Fruit fly (Drosophila melanogaster) whole organism, larva: Measurements from ENCODE around the gene Ets65A.
"Not testable (repeated sequence)": the region's sequence is repeated elsewhere in the genome, so short reads cannot be mapped to it uniquely, and the experiment has no call there.

ENCODE experiments used
- noc ChIP-seq: fragments of 200-800 bp; sonication (Bioruptor generic); optimal IDR thresholded peaks from 3 replicates; lab custom pipeline; 2019; ENCODE audit warnings: missing biosample characterization, mild to moderate bottlenecking, missing genetic modification characterization, moderate library complexity

Ets65A gene

DNA sequence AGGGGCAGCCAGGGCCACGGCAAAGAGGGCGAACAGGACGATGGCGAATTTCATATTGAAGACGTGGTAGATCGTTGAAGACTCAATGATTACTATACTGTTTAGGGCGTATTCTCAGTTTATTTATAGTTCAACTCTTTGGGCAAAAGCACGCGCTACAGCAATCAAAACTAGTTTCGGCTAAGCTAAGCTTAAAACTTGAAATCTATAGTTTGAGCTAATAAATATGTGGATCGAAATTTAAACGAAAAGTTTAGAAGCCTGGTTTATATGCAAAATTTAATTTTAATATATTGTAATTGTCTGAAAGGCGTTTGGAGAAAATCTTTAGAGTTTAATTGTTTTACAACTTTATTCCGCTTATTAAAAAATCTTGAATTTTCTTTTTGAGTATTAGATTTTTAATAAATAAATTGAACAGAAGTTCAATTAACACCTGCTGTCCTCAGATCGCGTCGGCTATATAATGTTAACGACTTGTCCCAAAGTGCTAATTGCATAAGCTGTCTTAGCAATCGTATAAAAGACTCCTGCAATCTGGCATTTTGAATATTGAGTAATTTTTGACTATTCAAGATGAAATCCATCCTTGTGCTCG lies 53.4 kb downstream of the Ets65A start, which contains the start of the genes Cpr65Ax2 and Lcp65Aa:
Cpr65Ax2 (minus strand) TSS at position 101 of the 598 bp plus-strand sequence.
Lcp65Aa (plus strand) TSS at position 548 of the 598 bp plus-strand sequence.
- not testable (repeated sequence) for TF ChIP-seq noc (tag; lab: Kevin White, UChicago)

DNA sequence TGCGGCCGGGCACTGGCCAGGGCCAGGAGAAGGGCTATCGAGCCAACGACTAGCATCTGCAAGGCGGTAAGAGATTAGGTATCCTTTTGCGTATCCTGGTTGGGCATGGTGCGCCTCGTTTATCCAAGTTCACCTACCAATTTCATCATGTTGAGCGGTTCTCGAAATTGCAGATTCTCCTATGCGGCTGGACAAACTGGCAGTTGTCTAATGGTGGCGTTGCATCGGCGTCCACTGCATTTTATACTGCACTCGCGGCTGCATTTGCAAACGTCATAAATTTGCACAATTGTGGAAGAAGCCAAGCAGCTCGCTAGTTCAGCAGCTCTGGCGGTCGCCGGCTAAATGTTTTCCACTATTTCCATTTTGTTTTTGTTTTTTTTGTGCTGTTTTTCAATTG lies 55.1 kb downstream of the Ets65A start, which contains the start of gene Acp65Aa:
Acp65Aa (minus strand) TSS at position 215 of the 400 bp plus-strand sequence.
- no peak for TF ChIP-seq noc (tag; lab: Kevin White, UChicago)

DNA sequence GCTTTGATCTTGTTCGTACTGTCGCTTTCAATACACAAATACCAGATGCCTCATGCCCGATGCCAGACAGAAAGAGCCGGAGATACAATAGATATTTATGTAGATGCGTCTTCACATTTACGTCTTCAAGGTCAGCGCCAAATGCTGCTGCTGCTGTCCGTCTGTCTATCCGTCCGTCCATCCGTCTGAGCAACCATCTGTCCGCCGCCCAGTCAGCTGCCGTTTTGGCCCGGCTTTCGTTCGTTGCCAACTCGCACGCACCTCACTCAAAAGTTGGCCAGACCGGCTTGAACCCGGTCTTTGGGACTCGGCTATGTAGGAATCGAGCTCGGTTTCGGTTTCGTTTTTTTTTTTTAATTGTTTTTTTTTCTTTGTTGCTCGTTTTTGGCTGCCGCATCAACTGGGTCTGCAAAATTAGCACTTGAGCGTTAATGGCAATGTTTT lies 57.6 kb downstream of the Ets65A start:
- no peak for TF ChIP-seq noc (tag; lab: Kevin White, UChicago)

DNA sequence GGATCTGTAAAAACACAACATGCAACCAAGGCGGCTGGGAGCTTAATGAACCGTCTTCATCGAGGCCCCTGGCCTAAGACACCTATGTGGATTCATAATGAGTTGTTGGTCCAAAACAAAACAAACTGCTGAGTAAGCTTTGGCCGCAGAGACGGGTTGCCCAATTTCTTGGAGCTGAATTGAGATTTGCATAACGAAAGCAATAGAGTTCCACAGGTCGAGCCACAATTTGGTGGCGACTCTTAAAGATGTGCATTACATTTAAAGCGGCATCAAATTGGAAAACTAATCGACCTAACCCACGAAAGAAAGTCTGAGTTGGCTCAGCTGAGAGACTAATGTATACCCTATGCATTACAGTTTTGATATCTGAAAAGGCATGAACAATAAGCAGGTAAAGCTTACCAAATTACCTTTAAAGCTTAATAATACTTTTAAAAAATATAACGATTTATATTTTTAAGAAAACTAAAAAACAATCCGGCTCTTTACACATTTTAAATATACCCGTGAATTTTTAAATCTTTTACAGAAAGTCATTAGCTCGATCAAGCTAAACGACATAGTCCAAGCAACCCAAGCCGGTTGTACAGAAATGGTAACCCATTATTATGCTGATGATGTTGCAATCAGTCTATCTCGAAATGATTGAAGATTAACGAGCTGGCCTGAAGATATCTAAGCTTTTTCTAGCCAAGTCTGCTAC lies 60.1 kb downstream of the Ets65A start, which contains the start of gene CG13297:
CG13297 (minus strand) TSS at position 51 of the 706 bp plus-strand sequence.
- peak; percentile 15 for TF ChIP-seq noc (tag; lab: Kevin White, UChicago)

DNA sequence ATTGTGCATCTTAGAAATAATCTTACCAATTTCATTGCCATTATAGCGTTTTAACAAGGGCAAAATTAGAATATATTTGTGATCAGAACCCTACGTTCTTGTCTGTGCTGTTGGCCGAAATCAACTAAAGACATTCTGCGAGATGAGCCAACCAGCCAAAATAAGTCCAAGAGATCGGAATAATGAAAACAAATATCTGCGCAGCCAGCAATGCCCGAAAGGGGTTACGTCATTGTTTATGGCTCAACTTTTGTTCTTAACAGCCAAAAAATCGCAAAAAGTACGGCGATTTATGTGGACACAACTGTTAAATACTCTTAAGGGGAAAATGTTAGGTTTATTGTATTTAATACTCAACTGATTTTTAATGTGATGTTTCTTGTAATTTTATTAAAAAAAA lies 61.1 kb downstream of the Ets65A start, which contains the start of gene Cpr65Ay:
Cpr65Ay (minus strand) TSS at position 101 of the 400 bp plus-strand sequence.
- no peak for TF ChIP-seq noc (tag; lab: Kevin White, UChicago)

DNA sequence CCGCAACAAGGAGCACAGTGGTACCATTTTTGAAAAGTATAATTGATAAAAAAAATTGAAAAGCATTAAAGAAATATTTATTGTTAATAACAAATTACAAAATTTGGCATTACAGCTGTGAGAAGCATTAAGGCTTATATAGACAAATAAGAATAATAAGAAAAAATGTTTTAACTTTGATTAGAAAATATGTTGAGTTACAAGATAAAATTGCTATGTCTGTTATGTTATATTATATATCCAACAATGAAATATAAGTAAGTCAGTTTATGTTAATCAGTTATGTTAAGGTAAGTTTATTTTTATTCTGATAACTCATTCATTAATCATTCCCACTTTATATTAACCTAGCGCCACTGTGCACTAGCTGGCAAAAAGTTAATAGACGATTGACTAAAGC lies 62.4 kb downstream of the Ets65A start:
- no peak for TF ChIP-seq noc (tag; lab: Kevin White, UChicago)

DNA sequence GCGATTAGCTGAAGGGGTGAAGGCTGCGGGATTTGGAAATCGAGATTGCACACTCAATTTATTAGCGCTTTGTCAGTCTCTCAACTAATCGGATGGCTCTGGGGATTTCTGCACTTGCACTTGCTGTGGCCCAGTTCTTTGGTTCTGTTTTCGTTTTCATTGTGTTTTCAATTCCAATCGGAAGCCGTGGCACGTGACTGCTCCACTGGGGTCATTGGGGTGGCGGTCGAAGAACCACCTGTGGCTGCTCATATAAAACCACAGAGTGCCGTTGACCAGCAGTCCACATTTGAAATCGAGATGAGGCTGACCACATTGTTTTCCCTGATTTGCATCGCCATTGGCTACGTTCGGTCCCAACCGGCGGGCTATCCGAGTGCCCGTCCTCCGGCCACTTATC lies 63.1 kb downstream of the Ets65A start, which contains the start of gene Cpr65Az:
Cpr65Az (plus strand) TSS at position 301 of the 400 bp plus-strand sequence.
- TF ChIP-seq noc (tag; lab: Kevin White, UChicago) = no peak

DNA sequence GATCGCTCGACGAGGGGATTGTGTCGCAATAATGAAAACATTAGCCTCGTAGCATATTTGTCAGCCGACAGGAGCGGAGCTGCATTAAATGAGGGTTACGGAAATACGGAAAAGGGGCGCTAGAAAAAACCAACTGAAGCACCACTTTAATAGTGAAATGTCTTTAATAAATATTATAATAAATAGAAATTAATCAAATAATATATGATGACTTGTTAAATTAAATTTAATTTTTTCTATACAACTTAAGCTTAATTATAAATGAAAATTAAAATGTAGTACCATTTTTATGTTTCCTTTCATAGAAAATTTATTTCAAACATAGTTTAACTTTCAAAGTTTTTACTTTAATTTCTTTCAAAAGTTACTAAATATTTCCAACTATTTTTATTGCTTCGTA lies 64.6 kb downstream of the Ets65A start:
- no peak for TF ChIP-seq noc (tag; lab: Kevin White, UChicago)

DNA sequence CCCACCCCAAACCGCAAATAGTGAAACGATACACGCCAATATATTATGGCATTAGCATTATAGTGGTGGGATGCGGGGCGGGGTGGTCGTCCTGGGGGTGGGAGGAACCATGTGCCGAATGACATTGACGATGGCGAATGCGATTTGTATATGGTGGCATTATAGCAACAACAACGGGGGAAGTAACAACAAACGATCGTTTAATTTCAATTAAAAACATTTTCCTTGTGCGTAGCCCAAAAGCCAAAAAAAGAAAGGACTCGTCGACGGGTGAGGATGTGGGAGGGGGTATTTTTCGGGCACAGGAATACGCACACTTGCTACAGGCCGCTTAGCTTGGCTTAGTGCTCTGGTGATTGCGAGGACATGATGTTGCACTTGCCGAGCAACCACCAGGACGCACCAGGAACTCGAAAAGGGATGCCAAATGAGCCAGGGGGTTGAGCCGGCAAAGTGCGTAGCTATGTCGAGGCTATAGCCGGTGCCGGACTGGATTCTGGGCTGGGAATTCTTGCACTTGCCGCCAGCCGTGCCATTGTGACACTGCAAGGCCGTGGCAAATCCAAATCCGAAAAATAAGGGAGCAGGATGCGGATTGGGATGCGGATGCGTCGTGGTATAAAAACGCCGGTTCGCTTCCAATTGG lies 65.2 kb downstream of the Ets65A start, which contains the start of gene Prdm13:
Prdm13 (plus strand) TSS at position 645 of the 646 bp plus-strand sequence.
- TF ChIP-seq noc (tag; lab: Kevin White, UChicago) = no peak
